Worm (Caenorhabditis elegans): ENCODE measurements around the gene R07G3.8.

DNA sequence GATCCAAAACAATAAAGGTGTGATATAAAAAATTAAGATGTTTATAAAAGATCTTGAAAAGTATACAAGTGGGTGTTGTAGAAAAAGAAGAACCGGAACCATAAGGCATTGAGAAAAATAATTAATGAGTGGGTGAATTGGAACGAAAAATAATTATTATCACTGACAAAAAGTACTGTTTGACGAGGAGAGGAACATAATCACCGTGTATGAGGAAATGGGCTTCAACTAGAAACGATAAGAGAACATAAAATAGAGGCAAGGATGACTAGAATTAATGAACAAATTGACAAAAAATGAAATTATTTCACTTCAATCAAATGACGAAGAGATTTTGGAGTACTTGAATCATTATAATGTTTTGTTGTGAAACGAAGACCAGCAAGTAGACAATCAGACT, 2.1 kb downstream of the R07G3.8 start:
- no peak for TF ChIP-seq unc-62 (GFP tag; optimal IDR thresholded peaks at IDR 0.05 in 1 of 2)
- TF ChIP-seq unc-62 (tag; optimal IDR thresholded peaks at IDR 0.05) = no peak
- TF ChIP-seq nhr-237 (tag; optimal IDR thresholded peaks at IDR 0.05) = no peak
- no peak for TF ChIP-seq zag-1 (tag; optimal IDR thresholded peaks at IDR 0.05)
- no peak for TF ChIP-seq nhr-102 (tag; optimal IDR thresholded peaks at IDR 0.05)
- TF ChIP-seq R02D3.7 (tag; optimal IDR thresholded peaks at IDR 0.05) = no peak
- TF ChIP-seq Y5F2A.4 (GFP tag; optimal IDR thresholded peaks at IDR 0.05) = no peak
